Worm (Caenorhabditis elegans): Measurements from ENCODE around the gene C31B8.16.

- no peak for TF ChIP-seq ztf-4 (tag; optimal IDR thresholded peaks at IDR 0.05)
- TF ChIP-seq jun-1 (tag; optimal IDR thresholded peaks at IDR 0.05) = no peak
- no peak for TF ChIP-seq lin-15B (tag; optimal IDR thresholded peaks at IDR 0.05)
- no peak for TF ChIP-seq lin-39 (tag; optimal IDR thresholded peaks at IDR 0.05)
- TF ChIP-seq ceh-82 (tag; optimal IDR thresholded peaks at IDR 0.05) = no peak
- TF ChIP-seq sox-4 (tag; optimal IDR thresholded peaks at IDR 0.05) = no peak
- no peak for TF ChIP-seq lsy-2 (tag; optimal IDR thresholded peaks at IDR 0.05)
- no peak for TF ChIP-seq pqm-1 (tag; optimal IDR thresholded peaks at IDR 0.05)
- no peak for TF ChIP-seq ztf-11 (tag; optimal IDR thresholded peaks at IDR 0.05)
- TF ChIP-seq zag-1 (tag; optimal IDR thresholded peaks at IDR 0.05) = no peak
These were observed 46.8 kb upstream of the C31B8.16 start for ce11 chrV:2883097-2883496.
